Worm (Caenorhabditis elegans): ENCODE measurements around the gene C55A6.4.

DNA sequence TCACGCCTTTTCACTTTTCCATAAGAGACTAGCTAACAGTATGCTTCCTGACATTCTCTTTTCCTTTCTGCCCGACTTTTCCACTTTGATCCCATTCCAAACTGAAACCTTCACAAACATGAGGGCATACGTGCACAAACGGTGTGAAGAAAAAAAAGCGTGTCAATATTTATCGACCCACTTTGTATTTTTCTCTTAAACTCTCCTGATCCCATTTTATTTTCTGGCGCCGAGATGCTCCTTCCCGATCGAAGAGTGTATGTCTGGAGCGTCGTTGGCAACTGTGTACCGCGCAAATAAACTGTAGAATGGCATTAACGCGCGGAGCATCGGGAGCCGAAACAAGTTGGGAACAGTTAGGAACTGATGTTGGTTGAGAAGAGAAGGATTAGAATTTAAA is 11.9 kb upstream of the C55A6.4 start:
- no peak for TF ChIP-seq nhr-237 (tag; optimal IDR thresholded peaks at IDR 0.05)
- TF ChIP-seq jun-1 (tag; optimal IDR thresholded peaks at IDR 0.05) = no peak
